Worm (Caenorhabditis elegans): ENCODE results near the gene str-3.
A peak's percentile ranks its signal among the peaks of the same experiment; 100 is the strongest.

The str-3 gene

ce11 chrIV:11097795-11098194 is 2.4 kb downstream of the str-3 start, which contains the start of gene M7.12:
Gene M7.12 (minus strand): TSS chrIV:11097982.
- no peak for TF ChIP-seq ceh-22 (tag; optimal IDR thresholded peaks at IDR 0.05)
- TF ChIP-seq pag-3 (tag; optimal IDR thresholded peaks at IDR 0.05; ENCODE audit: borderline replicate concordance) = no peak

- no peak for TF ChIP-seq ama-1 (optimal IDR thresholded peaks at IDR 0.05)
- no peak for TF ChIP-seq elt-2 (tag; optimal IDR thresholded peaks at IDR 0.05)
- TF ChIP-seq unc-55 (GFP tag; optimal IDR thresholded peaks at IDR 0.05) = peak; percentile 32
- peak; percentile 41 for TF ChIP-seq unc-42 (tag; optimal IDR thresholded peaks at IDR 0.05)
These were observed 5.2 kb downstream of the str-3 start, which contains the start of gene M7.8 for ce11 chrIV:11094974-11095373. Gene M7.8 (minus strand): TSS chrIV:11095085.

ce11 chrIV:11094052-11094451 is 6.1 kb downstream of the str-3 start:
- TF ChIP-seq F13H6.1 (tag; optimal IDR thresholded peaks at IDR 0.05) = no peak
- TF ChIP-seq pqm-1 (tag; optimal IDR thresholded peaks at IDR 0.05) = no peak
- no peak for TF ChIP-seq ceh-31 (tag; optimal IDR thresholded peaks at IDR 0.05)
- no peak for TF ChIP-seq fkh-6 (tag; optimal IDR thresholded peaks at IDR 0.05)
- no peak for TF ChIP-seq pros-1 (tag; optimal IDR thresholded peaks at IDR 0.05)

- TF ChIP-seq fkh-10 (GFP tag; optimal IDR thresholded peaks at IDR 0.05) (no peak), nhr-11 (tag; optimal IDR thresholded peaks at IDR 0.05) (no peak), dve-1 (tag; optimal IDR thresholded peaks at IDR 0.05) (no peak)
These were observed 7.6 kb downstream of the str-3 start, which contains the start of gene bcc-1 for ce11 chrIV:11092502-11093080. Gene bcc-1 (minus strand): TSS chrIV:11092552.

- TF ChIP-seq tbx-7 (tag; optimal IDR thresholded peaks at IDR 0.05) (no peak), ref-2 (tag; optimal IDR thresholded peaks at IDR 0.05) (no peak), nhr-11 (tag; optimal IDR thresholded peaks at IDR 0.05) (no peak), tbx-2 (tag; optimal IDR thresholded peaks at IDR 0.05) (no peak), pha-2 (tag; optimal IDR thresholded peaks at IDR 0.05) (no peak), fkh-10 (GFP tag; optimal IDR thresholded peaks at IDR 0.05) (no peak), K09A11.1 (tag; optimal IDR thresholded peaks at IDR 0.05; ENCODE audit: insufficient read depth) (no peak), gmeb-2 (tag; optimal IDR thresholded peaks at IDR 0.05) (no peak), ttx-3 (tag; optimal IDR thresholded peaks at IDR 0.05) (no peak), ceh-22 (tag; optimal IDR thresholded peaks at IDR 0.05) (no peak), npax-4 (tag; optimal IDR thresholded peaks at IDR 0.05) (no peak), ceh-24 (tag; optimal IDR thresholded peaks at IDR 0.05) (no peak), F13H6.1 (tag; optimal IDR thresholded peaks at IDR 0.05) (no peak)
These were observed 10.6 kb downstream of the str-3 start, which contains the start of gene M7.7 for ce11 chrIV:11089527-11089926. Gene M7.7 (plus strand): TSS chrIV:11089827.

- TF ChIP-seq ceh-48 (tag; optimal IDR thresholded peaks at IDR 0.05) (no peak), pha-2 (tag; optimal IDR thresholded peaks at IDR 0.05) (no peak), ref-2 (tag; optimal IDR thresholded peaks at IDR 0.05) (no peak), Y22D7AL.16 (tag; optimal IDR thresholded peaks at IDR 0.05) (no peak), ceh-45 (GFP tag; IDR thresholded peaks at IDR 0.05) (no peak), unc-55 (GFP tag; optimal IDR thresholded peaks at IDR 0.05) (no peak), pros-1 (tag; optimal IDR thresholded peaks at IDR 0.05) (no peak), C38D4.7 (GFP tag; optimal IDR thresholded peaks at IDR 0.05) (no peak), pax-1 (tag; optimal IDR thresholded peaks at IDR 0.05) (no peak), hlh-30 (tag; optimal IDR thresholded peaks at IDR 0.05; ENCODE audit: insufficient read depth) (no peak), ceh-9 (tag; optimal IDR thresholded peaks at IDR 0.05) (no peak), npax-4 (tag; optimal IDR thresholded peaks at IDR 0.05) (no peak), lin-11 (tag; optimal IDR thresholded peaks at IDR 0.05) (no peak), lim-6 (tag; optimal IDR thresholded peaks at IDR 0.05) (no peak)
These were observed 16.6 kb downstream of the str-3 start, which contains the start of gene klc-1 for ce11 chrIV:11083609-11084008. Gene klc-1 (plus strand): TSS chrIV:11083735.
